Worm (Caenorhabditis elegans): ENCODE results near the gene spk-1.

Gene spk-1

DNA sequence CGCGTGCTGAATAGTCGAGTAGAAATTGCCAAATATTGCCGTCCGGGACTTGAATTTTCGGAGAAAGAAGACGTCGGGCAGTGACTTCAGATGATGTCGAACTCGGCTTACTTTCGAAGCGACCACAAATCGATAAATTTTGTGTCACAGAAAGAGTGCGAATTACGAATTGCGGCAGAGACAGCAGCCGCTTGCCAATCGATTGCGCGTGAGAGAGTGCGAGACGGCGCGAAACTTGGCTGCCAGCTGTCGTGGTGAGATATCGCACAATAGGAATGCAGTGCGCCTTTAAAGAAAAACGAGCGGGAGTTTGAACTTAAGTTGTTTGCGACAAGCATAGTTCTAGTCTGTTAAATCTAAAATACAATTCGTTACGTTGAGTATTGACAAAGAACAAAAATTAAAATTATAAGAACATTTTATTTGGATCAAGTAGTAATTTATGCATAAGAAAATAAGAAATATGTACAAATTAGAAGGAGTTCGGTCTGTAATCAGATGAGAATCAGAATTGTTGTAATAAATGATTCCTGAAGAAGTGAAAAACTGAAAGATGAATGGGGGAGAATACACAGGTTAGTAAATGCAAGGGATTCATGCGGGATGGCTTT, 12.9 kb upstream of the spk-1 start, which contains the start of gene pir-2 (continued):
- TF ChIP-seq akir-1 (GFP tag; optimal IDR thresholded peaks at IDR 0.05) (no peak), dpl-1 (GFP tag; optimal IDR thresholded peaks at IDR 0.05) (peak; percentile 85), pbrm-1 (GFP tag; IDR thresholded peaks at IDR 0.05) (peak; percentile 79), lir-1 (GFP tag; conservative IDR thresholded peaks at IDR 0.05) (no peak; the same call in 1 of the 2 replicates), cebp-2 (GFP tag; IDR thresholded peaks at IDR 0.05) (no peak), atf-7 (tag; optimal IDR thresholded peaks at IDR 0.05) (no peak), bed-2 (GFP tag; IDR thresholded peaks at IDR 0.05) (no peak), nhr-80 (tag; optimal IDR thresholded peaks at IDR 0.05) (peak; percentile 22), ceh-27 (GFP tag; optimal IDR thresholded peaks at IDR 0.05) (peak; percentile 70), gei-17 (GFP tag; optimal IDR thresholded peaks at IDR 0.05) (no peak), attf-5 (GFP tag; optimal IDR thresholded peaks at IDR 0.05) (peak; percentile 84), sdz-38 (tag; optimal IDR thresholded peaks at IDR 0.05) (no peak), egl-44 (GFP tag; IDR thresholded peaks at IDR 0.05) (no peak), F39B2.1 (GFP tag; IDR thresholded peaks at IDR 0.05) (no peak), zfh-2 (GFP tag; conservative IDR thresholded peaks at IDR 0.05) (no peak; the same call in 1 of the 2 replicates), madf-8 (GFP tag; conservative IDR thresholded peaks at IDR 0.05) (peak; percentile 52), unc-130 (GFP tag; optimal IDR thresholded peaks at IDR 0.05) (no peak), nfyb-1 (GFP tag; IDR thresholded peaks at IDR 0.05) (peak; percentile 87), snpc-3.4 (tag; optimal IDR thresholded peaks at IDR 0.05) (no peak), ceh-100 (GFP tag; IDR thresholded peaks at IDR 0.05) (0 out of 2 replicates have a peak, but pooled peaks have one; percentile 20), B0336.3 (GFP tag; IDR thresholded peaks at IDR 0.05) (no peak), lin-26 (GFP tag; IDR thresholded peaks at IDR 0.05) (no peak), B0035.1 (tag; optimal IDR thresholded peaks at IDR 0.05) (no peak), mel-28 (tag; optimal IDR thresholded peaks at IDR 0.05; ENCODE audit: borderline replicate concordance) (no peak), Y53F4B.3 (GFP tag; IDR thresholded peaks at IDR 0.05) (no peak), cebp-1 (GFP tag; IDR thresholded peaks at IDR 0.05) (no peak), cebp-1 (tag; optimal IDR thresholded peaks at IDR 0.05) (peak; percentile 72), lsy-27 (tag; optimal IDR thresholded peaks at IDR 0.05; ENCODE audit: borderline replicate concordance, insufficient read depth) (no peak), ztf-22 (GFP tag; optimal IDR thresholded peaks at IDR 0.05) (no peak), nhr-27 (tag; optimal IDR thresholded peaks at IDR 0.05) (no peak), hlh-12 (tag; optimal IDR thresholded peaks at IDR 0.05) (no peak), lin-40 (tag; optimal IDR thresholded peaks at IDR 0.05) (peak; percentile 76), D2030.7 (GFP tag; IDR thresholded peaks at IDR 0.05) (0 out of 2 replicates have a peak, but pooled peaks have one; percentile 16), snpc-4 (GFP tag; optimal IDR thresholded peaks at IDR 0.05) (no peak), snpc-4 (tag; optimal IDR thresholded peaks at IDR 0.05) (peak in 3 of 4 experiments; percentile 30 to 56 (median 53)), ceh-79 (tag; optimal IDR thresholded peaks at IDR 0.05) (no peak), Y53G8AR.9 (GFP tag; conservative IDR thresholded peaks at IDR 0.05) (no peak), aptf-3 (GFP tag; IDR thresholded peaks at IDR 0.05) (no peak), F33H1.4 (GFP tag; IDR thresholded peaks at IDR 0.05) (peak; percentile 86), ccch-3 (GFP tag; optimal IDR thresholded peaks at IDR 0.05) (no peak), ekl-4 (GFP tag; IDR thresholded peaks at IDR 0.05) (peak; percentile 62), nhr-90 (tag; optimal IDR thresholded peaks at IDR 0.05) (no peak), snpc-1.3 (tag; optimal IDR thresholded peaks at IDR 0.05; ENCODE audit: insufficient read depth) (no peak)
